Fruit fly (Drosophila melanogaster): ENCODE measurements around the gene CG33159.

CG33159 gene

dm6 chr3L:3197464-3197863, 6.8 kb downstream of the CG33159 start, which contains the start of gene CG14966 (continued):
- TF ChIP-seq Hr39 (optimal IDR thresholded peaks at IDR 0.05) (no peak), en (GFP tag; optimal IDR thresholded peaks at IDR 0.05) (no peak), dpn (GFP tag; optimal IDR thresholded peaks at IDR 0.05) (peak; percentile 20 to 48), gem (tag; optimal IDR thresholded peaks at IDR 0.05) (peak; percentile 33), CG33557 (GFP tag; optimal IDR thresholded peaks at IDR 0.05) (no peak), pzg (GFP tag; optimal IDR thresholded peaks at IDR 0.05) (peak; percentile 89), CG5953 (GFP tag; IDR thresholded peaks at IDR 0.05) (no peak), stc (GFP tag; IDR thresholded peaks at IDR 0.05) (no peak), sug (tag; optimal IDR thresholded peaks at IDR 0.05) (peak; percentile 50), chinmo (GFP tag; IDR thresholded peaks at IDR 0.05; ENCODE audit: partially characterized antibody) (peak; percentile 53; the same call in 1 of the 4 replicates), CG15514 (GFP tag; optimal IDR thresholded peaks at IDR 0.05) (peak; percentile 83), CG3407 (GFP tag; optimal IDR thresholded peaks at IDR 0.05) (no peak), CG12236 (GFP tag; optimal IDR thresholded peaks at IDR 0.05) (no peak), wor (GFP tag; IDR thresholded peaks at IDR 0.05) (no peak), E2f2 (GFP tag; IDR thresholded peaks at IDR 0.05) (peak; percentile 52; the same call in 1 of the 2 replicates), knrl (GFP tag; IDR thresholded peaks at IDR 0.05; ENCODE audit: partially characterized antibody) (peak; percentile 88), CG31388 (GFP tag; optimal IDR thresholded peaks at IDR 0.05) (no peak), Antp (GFP tag; optimal IDR thresholded peaks at IDR 0.05) (peak; percentile 22), Opbp (GFP tag; IDR thresholded peaks at IDR 0.05; ENCODE audit: partially characterized antibody) (peak; percentile 87), CG32767 (GFP tag; IDR thresholded peaks at IDR 0.05) (no peak), tna (GFP tag; IDR thresholded peaks at IDR 0.05; ENCODE audit: partially characterized antibody) (peak; percentile 51; the same call in 1 of the 2 replicates), Xrp1 (GFP tag; IDR thresholded peaks at IDR 0.05) (no peak), ind (GFP tag; optimal IDR thresholded peaks at IDR 0.05) (peak; percentile 19), CG6791 (GFP tag; IDR thresholded peaks at IDR 0.05; ENCODE audit: partially characterized antibody) (peak; percentile 91), Bgb (GFP tag; IDR thresholded peaks at IDR 0.05; ENCODE audit: partially characterized antibody) (peak; percentile 96), CG5180 (GFP tag; optimal IDR thresholded peaks at IDR 0.05) (no peak), crc (GFP tag; optimal IDR thresholded peaks at IDR 0.05) (no peak), Nf-YC (tag; optimal IDR thresholded peaks at IDR 0.05) (peak; percentile 64), CoRest (tag; optimal IDR thresholded peaks at IDR 0.05) (peak; percentile 45), slou (GFP tag; optimal IDR thresholded peaks at IDR 0.05) (no peak), HLH54F (GFP tag; optimal IDR thresholded peaks at IDR 0.05) (peak; percentile 42), az2 (GFP tag; optimal IDR thresholded peaks at IDR 0.05) (peak; percentile 17), btn (GFP tag; optimal IDR thresholded peaks at IDR 0.05) (no peak), hth (optimal IDR thresholded peaks at IDR 0.05) (no peak), Ets65A (GFP tag) (peak; percentile 27), C15 (GFP tag; IDR thresholded peaks at IDR 0.05) (no peak), CG4820 (GFP tag; optimal IDR thresholded peaks at IDR 0.05) (no peak), CG2678 (tag; optimal IDR thresholded peaks at IDR 0.05) (peak; percentile 4), zen2 (GFP tag; IDR thresholded peaks at IDR 0.05; ENCODE audit: partially characterized antibody) (peak; percentile 80), MESR4 (GFP tag; optimal IDR thresholded peaks at IDR 0.05) (peak; percentile 62), sna (GFP tag; IDR thresholded peaks at IDR 0.05; ENCODE audit: partially characterized antibody) (peak; percentile 94), CTCF (GFP tag; optimal IDR thresholded peaks at IDR 0.05) (peak; percentile 72), peb (GFP tag; IDR thresholded peaks at IDR 0.05) (no peak), CG12391 (tag; optimal IDR thresholded peaks at IDR 0.05) (peak; percentile 33), gt (GFP tag; IDR thresholded peaks at IDR 0.05) (no peak), CG42726 (GFP tag; IDR thresholded peaks at IDR 0.05; ENCODE audit: partially characterized antibody) (peak; percentile 91), tio (GFP tag; optimal IDR thresholded peaks at IDR 0.05) (no peak), Dref (GFP tag; IDR thresholded peaks at IDR 0.05) (0 out of 2 replicates have a peak, but pooled peaks have one; percentile 36), CG8765 (GFP tag; IDR thresholded peaks at IDR 0.05) (no peak), ranshi (GFP tag; IDR thresholded peaks at IDR 0.05) (no peak), CG7963 (GFP tag; IDR thresholded peaks at IDR 0.05; ENCODE audit: partially characterized antibody) (peak; percentile 76; the same call in 2 of the 3 replicates), CG4707 (GFP tag; optimal IDR thresholded peaks at IDR 0.05) (no peak)
